Worm (Caenorhabditis elegans): ENCODE measurements around the gene T23D5.3.

DNA sequence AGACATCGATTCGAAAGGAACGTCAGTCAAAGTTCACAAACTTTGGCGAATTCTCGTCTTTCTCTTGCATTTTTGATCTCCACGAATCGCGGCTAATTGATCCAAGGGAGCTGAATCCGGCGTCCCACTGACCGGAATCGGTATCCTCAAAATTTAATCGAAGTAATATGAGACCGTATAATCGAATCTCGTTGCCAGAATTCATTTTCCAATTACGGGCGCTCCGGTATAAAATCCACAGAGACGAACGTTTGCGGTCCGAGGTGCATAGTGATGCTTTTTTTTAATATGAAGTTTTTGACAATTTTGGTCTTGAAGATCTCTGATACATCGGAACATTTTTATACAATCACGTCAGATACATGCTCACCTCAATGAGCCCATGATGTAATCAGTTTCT, 24.2 kb upstream of the T23D5.3 start:
- TF ChIP-seq dao-5 (tag; optimal IDR thresholded peaks at IDR 0.05) (no peak), him-1 (tag; optimal IDR thresholded peaks at IDR 0.05) (no peak)
